Fruit fly (Drosophila melanogaster) whole organism, pupa: ENCODE data around the gene mtTFB2.

ENCODE experiments used
- CG10348 ChIP-seq: fragments of 200-800 bp; sonication (Bioruptor generic); IDR thresholded peaks from 2 replicates; pipeline ENCODE4 v1.3.6; 2022; ENCODE audit warnings: missing biosample characterization, missing genetic modification characterization
- CG12605 ChIP-seq: fragments of 200-800 bp; sonication (Bioruptor generic); IDR thresholded peaks from 2 replicates; pipeline ENCODE4 v1.3.6; 2022; ENCODE audit warnings: missing biosample characterization, missing genetic modification characterization
- CG13204 ChIP-seq: fragments of 200-800 bp; sonication (Bioruptor generic); optimal IDR thresholded peaks from 2 replicates; lab custom pipeline; 2018; ENCODE audit warnings: missing biosample characterization, mild to moderate bottlenecking, missing genetic modification characterization, moderate library complexity
- CG14655 ChIP-seq: fragments of 200-800 bp; sonication (Bioruptor generic); optimal IDR thresholded peaks from 3 replicates; lab custom pipeline; 2017; ENCODE audit warnings: mild to moderate bottlenecking, missing biosample characterization, missing genetic modification reagents, missing genetic modification characterization
- CG15710 ChIP-seq: fragments of 200-800 bp; sonication (Bioruptor generic); optimal IDR thresholded peaks from 2 replicates; lab custom pipeline; 2018; ENCODE audit warnings: missing biosample characterization, mild to moderate bottlenecking, missing genetic modification characterization, moderate library complexity
- CG17806 ChIP-seq: fragments of 200-800 bp; sonication (Bioruptor generic); optimal IDR thresholded peaks from 2 replicates; lab custom pipeline; 2018; ENCODE audit warnings: missing biosample characterization, mild to moderate bottlenecking, missing genetic modification characterization, moderate library complexity
- CG32121 ChIP-seq: fragments of 200-800 bp; sonication (Bioruptor generic); IDR thresholded peaks from 2 replicates; pipeline ENCODE4 v1.3.6; 2022; ENCODE audit warnings: missing biosample characterization, missing genetic modification characterization
- CG34367 ChIP-seq: fragments of 200-800 bp; sonication (Bioruptor generic); optimal IDR thresholded peaks from 2 replicates; lab custom pipeline; 2018; ENCODE audit warnings: missing biosample characterization, mild to moderate bottlenecking, missing genetic modification characterization
- CG4496 ChIP-seq: fragments of 200-800 bp; sonication (Bioruptor generic); IDR thresholded peaks from 3 replicates; pipeline ENCODE4 v1.3.6; 2022; ENCODE audit warnings: missing biosample characterization, missing genetic modification characterization
- CG8159 ChIP-seq: fragments of 200-800 bp; sonication (Bioruptor generic); optimal IDR thresholded peaks from 3 replicates; lab custom pipeline; 2018; ENCODE audit warnings: missing biosample characterization, mild to moderate bottlenecking, missing genetic modification characterization, moderate library complexity
- CG8301 ChIP-seq: fragments of 200-800 bp; sonication (Bioruptor generic); optimal IDR thresholded peaks from 2 replicates; lab custom pipeline; 2018; ENCODE audit warnings: missing biosample characterization, mild to moderate bottlenecking, missing genetic modification characterization
- CG9948 ChIP-seq: fragments of 200-800 bp; sonication (Bioruptor generic); optimal IDR thresholded peaks from 2 replicates; lab custom pipeline; 2018; ENCODE audit warnings: missing biosample characterization, mild to moderate bottlenecking, missing genetic modification characterization, moderate library complexity
- D1 ChIP-seq: fragments of 200-800 bp; sonication (Bioruptor generic); optimal IDR thresholded peaks from 2 replicates; lab custom pipeline; 2018; ENCODE audit warnings: missing biosample characterization, mild to moderate bottlenecking, missing genetic modification characterization, moderate library complexity
- EcR ChIP-seq: fragments of 200-800 bp; sonication (Bioruptor generic); optimal IDR thresholded peaks from 3 replicates; lab custom pipeline; 2019; ENCODE audit warnings: missing biosample characterization, missing genetic modification characterization, mild to moderate bottlenecking, moderate library complexity, missing genetic modification reagents
- Ets98B ChIP-seq: fragments of 200-800 bp; sonication (Bioruptor generic); IDR thresholded peaks from 2 replicates; pipeline ENCODE4 v1.3.6; 2022; ENCODE audit warnings: missing biosample characterization, missing genetic modification characterization
- Pif1A ChIP-seq: fragments of 200-800 bp; sonication (Bioruptor generic); optimal IDR thresholded peaks from 3 replicates; lab custom pipeline; 2016; ENCODE audit warnings: missing biosample characterization, missing genetic modification characterization
- Pif1B ChIP-seq: fragments of 200-800 bp; sonication (Bioruptor generic); optimal IDR thresholded peaks from 3 replicates; lab custom pipeline; 2016; ENCODE audit warnings: missing biosample characterization, missing genetic modification characterization
- Snoo ChIP-seq: fragments of 200-800 bp; sonication (Bioruptor generic); optimal IDR thresholded peaks from 3 replicates; lab custom pipeline; 2017; ENCODE audit warnings: missing biosample characterization, mild to moderate bottlenecking, missing genetic modification characterization, inconsistent platforms
- fd96Ca ChIP-seq: fragments of 200-800 bp; sonication (Bioruptor generic); IDR thresholded peaks from 3 replicates; pipeline ENCODE4 v1.3.6; 2022; ENCODE audit warnings: missing biosample characterization, missing genetic modification characterization
- gl ChIP-seq: fragments of 200-800 bp; sonication (Bioruptor generic); optimal IDR thresholded peaks from 2 replicates; lab custom pipeline; 2018; ENCODE audit warnings: missing biosample characterization, mild to moderate bottlenecking, missing genetic modification characterization
- rn ChIP-seq: fragments of 200-800 bp; sonication (Bioruptor generic); IDR thresholded peaks from 2 replicates; pipeline ENCODE4 v1.3.6; 2022; ENCODE audit warnings: missing biosample characterization, missing genetic modification characterization

The mtTFB2 gene

DNA sequence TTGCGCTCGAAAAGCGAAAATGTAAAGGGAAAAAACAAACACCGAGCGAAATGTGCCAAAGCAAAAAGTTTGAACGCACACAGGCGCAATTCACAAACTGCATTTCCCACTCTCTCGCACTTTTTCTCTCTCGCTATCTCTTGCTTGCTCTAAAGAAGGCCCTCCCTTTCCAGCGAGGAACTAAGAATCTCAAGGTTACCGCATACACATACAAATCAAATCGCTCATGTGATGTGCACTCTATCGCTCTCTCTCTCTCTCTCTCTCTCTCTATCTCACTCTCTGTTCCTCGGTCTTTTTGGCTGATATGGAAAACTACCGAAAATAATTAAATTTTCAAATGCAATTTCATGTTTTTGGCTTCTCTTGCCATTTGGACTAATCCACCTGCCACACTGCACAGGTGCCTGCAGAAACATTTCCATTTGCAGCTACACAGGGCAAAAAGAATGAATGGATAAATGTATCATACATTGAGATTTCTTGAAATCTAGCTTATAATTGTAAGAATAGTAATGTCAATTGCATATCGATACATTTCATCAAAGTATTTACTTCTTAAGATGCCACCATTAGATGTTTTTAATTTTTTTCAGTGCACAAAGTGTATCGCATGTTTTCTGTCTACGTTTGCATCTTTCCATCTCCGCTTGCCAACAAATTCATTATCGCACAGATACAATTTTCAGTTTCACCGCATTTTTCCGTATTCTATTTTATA, 34.1 kb downstream of the mtTFB2 start:
- TF ChIP-seq fd96Ca (no peak), Snoo (tag; lab: Kevin White, UChicago) (peak; percentile 24), CG17806 (tag; lab: Kevin White, UChicago) (peak; percentile 81), Ets98B (peak; percentile 85), CG10348 (GFP tag; lab: Robert Waterston, UW) (peak; percentile 57), CG34367 (tag; lab: Kevin White, UChicago) (peak; percentile 78), CG13204 (GFP tag; lab: Kevin White, UChicago) (no peak), CG4496 (peak; percentile 87), CG8301 (tag; lab: Kevin White, UChicago) (peak; percentile 64), gl (tag; lab: Kevin White, UChicago) (peak; percentile 37), EcR (GFP tag; lab: Kevin White, UChicago) (peak; percentile 32), CG9948 (peak; percentile 81), CG8159 (tag; lab: Kevin White, UChicago) (peak; percentile 71), Pif1A (GFP tag; lab: Kevin White, UChicago) (peak; percentile 66), Pif1B (GFP tag; lab: Kevin White, UChicago) (peak; percentile 29), CG32121 (GFP tag; lab: Robert Waterston, UW) (peak; percentile 88), rn (GFP tag; lab: Robert Waterston, UW) (peak; percentile 54; the same call in 1 of the 2 replicates), CG12605 (GFP tag; lab: Robert Waterston, UW) (peak; percentile 58), CG15710 (tag; lab: Kevin White, UChicago) (peak; percentile 70), D1 (tag; lab: Kevin White, UChicago) (no peak), CG14655 (peak; percentile 54)

DNA sequence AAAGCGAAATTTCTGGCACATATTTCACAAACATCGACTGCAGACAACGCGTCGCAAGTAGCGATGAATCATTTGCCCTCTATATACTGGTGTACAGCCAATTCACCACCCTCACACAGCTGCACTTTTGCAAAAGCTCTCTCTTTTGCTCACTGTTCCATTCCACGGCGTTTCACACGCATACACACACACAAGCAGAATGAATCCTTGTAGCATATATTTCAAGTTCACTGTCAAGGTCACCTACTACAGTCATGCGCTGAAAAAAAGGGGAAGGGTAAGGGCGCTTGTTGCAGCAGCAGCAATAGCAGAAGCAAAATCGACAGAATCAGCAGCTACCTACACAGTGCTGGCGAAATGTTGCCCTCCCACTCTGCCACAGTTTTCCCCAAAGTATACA, 35.3 kb downstream of the mtTFB2 start:
- TF ChIP-seq CG34367 (tag; lab: Kevin White, UChicago) (no peak), EcR (GFP tag; lab: Kevin White, UChicago) (peak; percentile 87), CG32121 (GFP tag; lab: Robert Waterston, UW) (0 out of 2 replicates have a peak, but pooled peaks have one; percentile 28), CG12605 (GFP tag; lab: Robert Waterston, UW) (no peak), CG4496 (0 out of 3 replicates have a peak, but pooled peaks have one; percentile 35)

DNA sequence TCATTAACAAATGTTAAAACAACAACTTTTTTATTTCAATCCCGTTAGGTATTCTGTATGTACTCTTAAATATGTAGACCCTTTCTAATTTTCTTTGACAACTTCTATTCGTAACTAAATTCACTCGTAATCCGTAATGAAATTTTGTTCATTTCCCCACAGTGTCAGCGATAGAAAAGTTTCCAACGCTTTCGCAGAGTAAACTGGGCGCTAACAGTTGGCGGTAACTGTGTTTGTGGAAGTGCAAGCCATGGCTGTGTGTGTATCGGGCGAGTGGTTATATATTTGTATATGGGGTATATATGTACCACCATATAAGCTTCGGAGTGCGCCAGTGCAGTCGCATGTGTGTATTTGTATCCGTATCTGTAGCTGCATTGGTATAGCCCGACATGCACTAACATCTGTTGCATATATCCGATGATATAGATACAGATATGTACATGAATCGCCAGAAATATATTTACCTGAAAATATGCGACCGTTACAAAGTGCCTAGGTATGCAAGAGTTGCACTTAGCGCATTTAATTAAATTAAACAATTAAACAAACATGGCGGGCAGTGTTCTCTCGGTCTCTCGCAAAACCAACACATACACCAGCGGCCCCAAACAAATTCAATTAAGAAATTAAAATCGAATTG, 36.2 kb downstream of the mtTFB2 start:
- peak; percentile 7 for TF ChIP-seq CG15710 (tag; lab: Kevin White, UChicago)
- no peak for TF ChIP-seq gl (tag; lab: Kevin White, UChicago)
- peak; percentile 28 for TF ChIP-seq EcR (GFP tag; lab: Kevin White, UChicago)
- TF ChIP-seq CG4496, result peak; percentile 53; the same call in 1 of the 3 replicates
- peak; percentile 6 for TF ChIP-seq CG17806 (tag; lab: Kevin White, UChicago)
- TF ChIP-seq fd96Ca, result peak; percentile 9; the same call in 1 of the 3 replicates
- TF ChIP-seq Ets98B, result no peak

DNA sequence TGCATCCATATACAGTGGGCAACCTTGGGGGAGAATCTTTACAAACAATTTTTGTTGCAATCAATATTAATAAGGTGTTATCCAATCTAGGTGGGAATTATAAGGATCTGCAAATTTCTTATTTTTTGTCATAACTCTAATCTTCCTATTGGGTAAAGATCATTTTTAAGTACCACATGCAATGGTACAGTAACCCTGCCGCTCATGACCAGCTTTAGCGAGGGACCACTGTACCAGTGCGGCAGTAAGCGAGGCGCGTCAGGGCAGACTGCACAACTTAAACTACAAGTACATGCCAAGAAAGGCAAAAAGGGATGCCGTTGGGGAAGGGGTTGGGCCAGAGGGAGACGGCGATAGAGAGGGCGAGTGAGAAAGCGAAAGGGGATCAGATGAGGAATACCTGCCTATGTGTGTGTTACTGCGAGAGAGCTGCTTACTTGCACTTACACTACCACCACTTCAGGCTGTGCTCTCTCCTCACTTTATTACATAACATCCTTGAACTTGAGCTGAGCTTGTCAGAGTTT, 37.2 kb downstream of the mtTFB2 start:
- TF ChIP-seq CG15710 (tag; lab: Kevin White, UChicago) (peak; percentile 93), CG12605 (GFP tag; lab: Robert Waterston, UW) (0 out of 2 replicates have a peak, but pooled peaks have one; percentile 20), CG4496 (peak; percentile 83), gl (tag; lab: Kevin White, UChicago) (peak; percentile 87), rn (GFP tag; lab: Robert Waterston, UW) (peak; percentile 37; the same call in 1 of the 2 replicates), Pif1A (GFP tag; lab: Kevin White, UChicago) (peak; percentile 79), CG34367 (tag; lab: Kevin White, UChicago) (peak; percentile 90), fd96Ca (peak; percentile 82), Pif1B (GFP tag; lab: Kevin White, UChicago) (peak; percentile 73), Snoo (tag; lab: Kevin White, UChicago) (peak; percentile 59), CG32121 (GFP tag; lab: Robert Waterston, UW) (no peak), CG10348 (GFP tag; lab: Robert Waterston, UW) (no peak), EcR (GFP tag; lab: Kevin White, UChicago) (peak; percentile 37), CG8159 (tag; lab: Kevin White, UChicago) (peak; percentile 94), CG8301 (tag; lab: Kevin White, UChicago) (peak; percentile 54), CG17806 (tag; lab: Kevin White, UChicago) (peak; percentile 90), D1 (tag; lab: Kevin White, UChicago) (peak; percentile 81), CG14655 (peak; percentile 66), CG9948 (peak; percentile 94), Ets98B (peak; percentile 31; the same call in 1 of the 2 replicates), CG13204 (GFP tag; lab: Kevin White, UChicago) (peak; percentile 78)

DNA sequence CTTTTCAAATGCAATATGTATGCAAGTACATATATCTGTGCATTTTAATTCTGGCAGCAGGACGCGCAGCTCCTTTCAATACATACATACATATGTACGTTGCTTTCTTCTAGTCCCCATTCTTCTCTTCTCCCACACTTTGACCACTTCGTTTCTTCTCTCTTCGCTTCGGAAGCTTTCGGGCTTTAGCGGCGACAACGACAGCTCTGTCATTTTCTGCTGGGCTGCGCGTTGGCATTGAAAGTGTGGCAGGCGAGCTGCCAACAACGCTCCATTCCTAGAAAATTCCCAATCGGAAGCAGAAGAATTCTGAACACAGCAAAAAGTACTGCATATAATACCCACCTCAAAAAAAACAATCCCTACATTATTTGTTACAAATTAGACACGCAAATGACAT, 37.7 kb downstream of the mtTFB2 start:
- no peak for TF ChIP-seq fd96Ca
- TF ChIP-seq CG4496, result peak; percentile 30; the same call in 1 of the 3 replicates
